Fruit fly (Drosophila melanogaster): ENCODE results near the gene tld.

tld gene

dm6 chr3R:24768538-24769401 is 19.2 kb downstream of the tld start, which contains the start of gene CG13631 (continued):
- no peak for TF ChIP-seq hb (GFP tag; IDR thresholded peaks at IDR 0.05; ENCODE audit: partially characterized antibody)
- TF ChIP-seq CG4404 (GFP tag; IDR thresholded peaks at IDR 0.05) = peak; percentile 72
- TF ChIP-seq gcm (GFP tag; optimal IDR thresholded peaks at IDR 0.05) = peak; percentile 94
- peak; percentile 84 for TF ChIP-seq CG12071 (GFP tag; optimal IDR thresholded peaks at IDR 0.05)
- peak; percentile 49; the same call in 1 of the 3 replicates for TF ChIP-seq sr (GFP tag; IDR thresholded peaks at IDR 0.05)
- TF ChIP-seq zfh2 (GFP tag; optimal IDR thresholded peaks at IDR 0.05) = peak; percentile 45
- TF ChIP-seq CG6791 (GFP tag; IDR thresholded peaks at IDR 0.05; ENCODE audit: partially characterized antibody) = no peak
- TF ChIP-seq al (GFP tag; IDR thresholded peaks at IDR 0.05) = 0 out of 2 replicates have a peak, but pooled peaks have one; percentile 16
- peak; percentile 83 for TF ChIP-seq CG9876 (GFP tag; optimal IDR thresholded peaks at IDR 0.05)
- TF ChIP-seq grau (tag; optimal IDR thresholded peaks at IDR 0.05) = peak; percentile 92
- peak; percentile 91 for TF ChIP-seq CG9609 (GFP tag; optimal IDR thresholded peaks at IDR 0.05)
- no peak for TF ChIP-seq CG8478 (optimal IDR thresholded peaks at IDR 0.05)
- peak; percentile 96 for TF ChIP-seq Camta (GFP tag; optimal IDR thresholded peaks at IDR 0.05)
- TF ChIP-seq CG11723 (GFP tag; optimal IDR thresholded peaks at IDR 0.05) = peak; percentile 92
- no peak for TF ChIP-seq CG6175 (GFP tag; IDR thresholded peaks at IDR 0.05)
- no peak for TF ChIP-seq mld (GFP tag; IDR thresholded peaks at IDR 0.05; ENCODE audit: partially characterized antibody)
- peak; percentile 74 for TF ChIP-seq Ets97D (GFP tag; optimal IDR thresholded peaks at IDR 0.05)
- peak; percentile 88 for TF ChIP-seq sens-2 (GFP tag; IDR thresholded peaks at IDR 0.05)
- peak; percentile 90 for TF ChIP-seq CG31388 (GFP tag; optimal IDR thresholded peaks at IDR 0.05)
- TF ChIP-seq slou (GFP tag; optimal IDR thresholded peaks at IDR 0.05) = peak; percentile 74
- no peak for TF ChIP-seq bigmax (GFP tag; optimal IDR thresholded peaks at IDR 0.05)
- no peak for TF ChIP-seq lov (optimal IDR thresholded peaks at IDR 0.05)
- peak; percentile 87 for TF ChIP-seq lov (GFP tag; IDR thresholded peaks at IDR 0.05)
- peak; percentile 93 to 94 for TF ChIP-seq dpn (GFP tag; optimal IDR thresholded peaks at IDR 0.05)
- TF ChIP-seq CG3995 (GFP tag; optimal IDR thresholded peaks at IDR 0.05) = peak; percentile 21
- TF ChIP-seq Dip2 (GFP tag; IDR thresholded peaks at IDR 0.05) = 0 out of 2 replicates have a peak, but pooled peaks have one; percentile 17
- TF ChIP-seq CTCF (GFP tag; optimal IDR thresholded peaks at IDR 0.05) = peak; percentile 62
- TF ChIP-seq BEAF-32 (GFP tag; optimal IDR thresholded peaks at IDR 0.05) = no peak
- peak; percentile 93 for TF ChIP-seq CG10209 (GFP tag; optimal IDR thresholded peaks at IDR 0.05)
- TF ChIP-seq CG10959 (GFP tag; IDR thresholded peaks at IDR 0.05) = peak; percentile 83
- TF ChIP-seq dan (GFP tag; IDR thresholded peaks at IDR 0.05) = peak; percentile 56; the same call in 1 of the 2 replicates
- TF ChIP-seq CG17802 (tag; optimal IDR thresholded peaks at IDR 0.05) = peak; percentile 87
- TF ChIP-seq CG10431 (GFP tag; optimal IDR thresholded peaks at IDR 0.05) = peak; percentile 94
- peak; percentile 95 for TF ChIP-seq jumu (GFP tag; optimal IDR thresholded peaks at IDR 0.05)
- peak; percentile 83 for TF ChIP-seq BtbVII (GFP tag; optimal IDR thresholded peaks at IDR 0.05)
- peak; percentile 85 for TF ChIP-seq zen (tag; optimal IDR thresholded peaks at IDR 0.05)
- TF ChIP-seq CG15479 (GFP tag; optimal IDR thresholded peaks at IDR 0.05) = no peak
- peak; percentile 70 for TF ChIP-seq CG14965 (GFP tag; optimal IDR thresholded peaks at IDR 0.05; ENCODE audit: borderline replicate concordance)
- peak; percentile 72 for TF ChIP-seq TFAM (GFP tag; optimal IDR thresholded peaks at IDR 0.05)
- TF ChIP-seq Drgx (GFP tag; IDR thresholded peaks at IDR 0.05) = peak; percentile 97
- peak; percentile 87 for TF ChIP-seq CG6654 (GFP tag; optimal IDR thresholded peaks at IDR 0.05)
- no peak for TF ChIP-seq HLHmδ (GFP tag; optimal IDR thresholded peaks at IDR 0.05)
- peak; percentile 72 for TF ChIP-seq sd (tag; optimal IDR thresholded peaks at IDR 0.05)
- TF ChIP-seq Lpt (GFP tag; optimal IDR thresholded peaks at IDR 0.05) = no peak
- peak; percentile 86 for TF ChIP-seq Mrtf (GFP tag; IDR thresholded peaks at IDR 0.05)
- peak; percentile 73 for TF ChIP-seq HLH54F (GFP tag; optimal IDR thresholded peaks at IDR 0.05)
- no peak for TF ChIP-seq sna (GFP tag; IDR thresholded peaks at IDR 0.05; ENCODE audit: partially characterized antibody)
- TF ChIP-seq NFAT (GFP tag; IDR thresholded peaks at IDR 0.05) = no peak
- TF ChIP-seq CG8765 (GFP tag; IDR thresholded peaks at IDR 0.05) = peak; percentile 19; the same call in 1 of the 2 replicates
- peak; percentile 74 for TF ChIP-seq dati (GFP tag; IDR thresholded peaks at IDR 0.05)

All from whole organism, embryonic.